Worm (Caenorhabditis elegans) whole organism, L1 larva: ENCODE results near the gene mlc-5.
A peak's percentile ranks its signal among the peaks of the same experiment; 100 is the strongest.

ENCODE experiments used
- efl-1 ChIP-seq, 4 experiments: fragments of 150-350 bp; optimal IDR thresholded peaks in 3 of 4; peaks in 1 of 4; 1 replicate in 1 of 4; 2 replicates in 3 of 4; lab custom pipeline; 2014; ENCODE audit warnings: missing biosample characterization in 2 of 4, missing genetic modification characterization in 2 of 4, missing genetic modification reagents in 2 of 4
- efl-3 ChIP-seq: fragments of 200-800 bp; sonication (Bioruptor generic); optimal IDR thresholded peaks from 2 replicates; lab custom pipeline; 2018; ENCODE audit warnings: mild to moderate bottlenecking, missing genetic modification characterization, missing compliant biosample characterization
- fkh-8 ChIP-seq: sonication (generic microtip); optimal IDR thresholded peaks from 2 replicates; lab custom pipeline; 2016; ENCODE audit warnings: mild to moderate bottlenecking, missing genetic modification characterization, missing compliant biosample characterization
- hlh-4 ChIP-seq: sonication (generic microtip); optimal IDR thresholded peaks from 2 replicates; lab custom pipeline; 2016; ENCODE audit warnings: mild to moderate bottlenecking, missing genetic modification characterization, missing compliant biosample characterization
- pqm-1 ChIP-seq: sonication (generic microtip); optimal IDR thresholded peaks from 3 replicates; lab custom pipeline; 2017; ENCODE audit warnings: missing biosample characterization, missing genetic modification characterization
- skn-1 ChIP-seq: fragments of 150-350 bp; optimal IDR thresholded peaks from 2 replicates; lab custom pipeline; 2014; ENCODE audit warnings: missing biosample characterization, missing genetic modification characterization

- no peak for TF ChIP-seq pqm-1 (tag; lab: Kevin White, UChicago)
- no peak for TF ChIP-seq hlh-4 (tag; lab: Kevin White, UChicago)
- no peak for TF ChIP-seq efl-1 (optimal IDR thresholded peaks at IDR 0.05; lab: Kevin White, UChicago)
- peak in 1 of 2 experiments; percentile 43 for TF ChIP-seq efl-1 (GFP tag; optimal IDR thresholded peaks at IDR 0.05 in 1 of 2; lab: Kevin White, UChicago)
- no peak for TF ChIP-seq fkh-8 (tag; lab: Kevin White, UChicago)
- no peak for TF ChIP-seq skn-1
- TF ChIP-seq efl-3 (GFP tag; lab: Kevin White, UChicago) = no peak
Observed at ce11 chrIII:13656680-13657079, 33.6 kb downstream of the mlc-5 start.
